Worm (Caenorhabditis elegans) whole organism, L3 larva: ENCODE measurements around the gene M18.6.

Source experiments
- ZK546.5 ChIP-seq: sonication (generic microtip); optimal IDR thresholded peaks from 2 replicates; lab custom pipeline; 2017; ENCODE audit warnings: missing biosample characterization, missing genetic modification characterization
- aly-2 ChIP-seq: fragments of 150-350 bp; optimal IDR thresholded peaks from 2 replicates; lab custom pipeline; 2014; ENCODE audit warnings: missing biosample characterization, missing genetic modification characterization
- ama-1 ChIP-seq: fragments of 150-350 bp; optimal IDR thresholded peaks from 2 replicates; lab custom pipeline; 2018
- ceh-16 ChIP-seq: sonication (generic microtip); optimal IDR thresholded peaks from 2 replicates; lab custom pipeline; 2017; ENCODE audit warnings: missing biosample characterization, missing genetic modification characterization
- ceh-28 ChIP-seq: fragments of 150-350 bp; optimal IDR thresholded peaks from 2 replicates; lab custom pipeline; 2014; ENCODE audit warnings: missing biosample characterization, missing genetic modification reagents, missing genetic modification characterization
- ceh-82 ChIP-seq: fragments of 150-350 bp; optimal IDR thresholded peaks from 2 replicates; lab custom pipeline; 2014; ENCODE audit warnings: missing biosample characterization, missing genetic modification characterization
- ceh-9 ChIP-seq: sonication (generic microtip); optimal IDR thresholded peaks from 2 replicates; lab custom pipeline; 2018; ENCODE audit warnings: missing biosample characterization, missing genetic modification characterization
- daf-12 ChIP-seq: fragments of 150-350 bp; optimal IDR thresholded peaks from 2 replicates; lab custom pipeline; 2014; ENCODE audit warnings: missing biosample characterization, missing genetic modification reagents, missing genetic modification characterization
- egl-5 ChIP-seq: fragments of 150-350 bp; optimal IDR thresholded peaks from 2 replicates; lab custom pipeline; 2017; ENCODE audit warnings: missing biosample characterization, missing genetic modification reagents, missing genetic modification characterization, inconsistent platforms
- elt-2 ChIP-seq: sonication (generic microtip); optimal IDR thresholded peaks from 2 replicates; lab custom pipeline; 2016; ENCODE audit warnings: missing genetic modification reagents, mild to moderate bottlenecking, missing genetic modification characterization, missing compliant biosample characterization
- eor-1 ChIP-seq, 2 experiments: fragments of 150-350 bp; optimal IDR thresholded peaks; 2 replicates each; lab custom pipeline; 2014 to 2018; ENCODE audit warnings: missing biosample characterization in 2 of 2, missing genetic modification characterization in 2 of 2
- fkh-10 ChIP-seq: sonication (generic microtip); optimal IDR thresholded peaks from 2 replicates; lab custom pipeline; 2017; ENCODE audit warnings: missing biosample characterization, missing genetic modification reagents, missing genetic modification characterization
- fos-1 ChIP-seq: fragments of 150-350 bp; optimal IDR thresholded peaks from 2 replicates; lab custom pipeline; 2014; ENCODE audit warnings: missing biosample characterization, missing genetic modification characterization
- hmg-11 ChIP-seq: sonication (generic microtip); optimal IDR thresholded peaks from 2 replicates; lab custom pipeline; 2016; ENCODE audit warnings: missing genetic modification characterization, missing compliant biosample characterization
- lin-15B ChIP-seq: fragments of 150-350 bp; optimal IDR thresholded peaks from 2 replicates; lab custom pipeline; 2014; ENCODE audit warnings: missing biosample characterization, missing genetic modification characterization
- lin-39 ChIP-seq: fragments of 150-350 bp; optimal IDR thresholded peaks from 2 replicates; lab custom pipeline; 2018; ENCODE audit warnings: missing biosample characterization, missing genetic modification reagents, missing genetic modification characterization
- lsy-12 ChIP-seq: sonication (generic microtip); optimal IDR thresholded peaks from 2 replicates; lab custom pipeline; 2016; ENCODE audit warnings: mild to moderate bottlenecking, missing genetic modification characterization, missing compliant biosample characterization
- mdl-1 ChIP-seq: fragments of 150-350 bp; optimal IDR thresholded peaks from 2 replicates; lab custom pipeline; 2014; ENCODE audit warnings: missing biosample characterization, missing genetic modification characterization
- nfya-1 ChIP-seq: sonication (generic microtip); optimal IDR thresholded peaks from 2 replicates; lab custom pipeline; 2017; ENCODE audit warnings: missing genetic modification characterization, mild to moderate bottlenecking, missing compliant biosample characterization, antibody characterized with exemption, moderate library complexity; ENCODE audit not compliant: insufficient read depth
- nhr-11 ChIP-seq: fragments of 150-350 bp; optimal IDR thresholded peaks from 2 replicates; lab custom pipeline; 2014; ENCODE audit warnings: missing biosample characterization, missing genetic modification characterization
- nhr-28 ChIP-seq: fragments of 150-350 bp; optimal IDR thresholded peaks from 2 replicates; lab custom pipeline; 2014; ENCODE audit warnings: missing biosample characterization, missing genetic modification characterization
- nhr-43 ChIP-seq: sonication (generic microtip); optimal IDR thresholded peaks from 2 replicates; lab custom pipeline; 2016; ENCODE audit warnings: mild to moderate bottlenecking, missing genetic modification characterization, missing compliant biosample characterization; ENCODE audit not compliant: poor library complexity, severe bottlenecking
- nhr-67 ChIP-seq: fragments of 150-350 bp; optimal IDR thresholded peaks from 2 replicates; lab custom pipeline; 2014; ENCODE audit warnings: missing biosample characterization, missing genetic modification characterization
- pha-4 ChIP-seq: fragments of 150-350 bp; optimal IDR thresholded peaks from 2 replicates; lab custom pipeline; 2014; ENCODE audit warnings: missing biosample characterization, missing genetic modification reagents, missing genetic modification characterization
- pqm-1 ChIP-seq: fragments of 150-350 bp; optimal IDR thresholded peaks from 2 replicates; lab custom pipeline; 2017; ENCODE audit warnings: missing biosample characterization, missing genetic modification characterization, inconsistent platforms
- unc-39 ChIP-seq: sonication (generic microtip); optimal IDR thresholded peaks from 4 replicates; lab custom pipeline; 2017; ENCODE audit warnings: missing biosample characterization, missing genetic modification characterization
- unc-62 ChIP-seq: fragments of 150-350 bp; sonication (generic microtip); optimal IDR thresholded peaks from 4 replicates; lab custom pipeline; 2014; ENCODE audit warnings: missing biosample characterization, missing genetic modification reagents, missing genetic modification characterization
- zag-1 ChIP-seq: fragments of 150-350 bp; optimal IDR thresholded peaks from 2 replicates; lab custom pipeline; 2014; ENCODE audit warnings: missing biosample characterization, missing genetic modification characterization
- ztf-11 ChIP-seq: fragments of 150-350 bp; optimal IDR thresholded peaks from 2 replicates; lab custom pipeline; 2014; ENCODE audit warnings: missing biosample characterization, missing genetic modification characterization
- ztf-4 ChIP-seq: fragments of 150-350 bp; optimal IDR thresholded peaks from 2 replicates; lab custom pipeline; 2014; ENCODE audit warnings: missing biosample characterization, missing genetic modification characterization

Gene M18.6

DNA sequence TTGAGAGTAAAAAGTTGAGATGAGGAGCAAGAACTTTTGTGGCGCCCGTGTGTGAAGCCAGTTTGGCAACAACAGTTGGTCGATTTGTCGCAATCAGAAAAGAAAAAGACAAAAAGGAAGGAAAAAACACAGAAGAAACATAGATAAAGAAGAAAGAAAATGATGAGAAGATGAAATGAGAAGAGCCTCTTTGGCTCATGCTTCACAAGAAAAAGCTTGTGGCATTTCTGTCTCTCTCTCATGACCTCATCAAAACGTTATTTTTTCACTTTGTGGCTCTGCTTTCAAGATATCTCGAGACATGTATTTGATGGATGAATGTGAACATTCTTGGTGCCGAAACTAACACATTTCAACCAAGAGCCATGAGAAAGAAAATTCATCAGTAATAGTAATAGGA is 8.1 kb upstream of the M18.6 start:
- no peak for TF ChIP-seq nhr-67 (tag; lab: Kevin White, UChicago)
- TF ChIP-seq hmg-11 (tag; lab: Kevin White, UChicago): no peak
- peak; percentile 17 for TF ChIP-seq nfya-1 (tag; lab: Kevin White, UChicago)
- TF ChIP-seq egl-5 (tag; lab: Kevin White, UChicago): peak; percentile 43
- no peak for TF ChIP-seq ceh-28 (tag; lab: Kevin White, UChicago)
- no peak for TF ChIP-seq aly-2 (tag; lab: Kevin White, UChicago)

DNA sequence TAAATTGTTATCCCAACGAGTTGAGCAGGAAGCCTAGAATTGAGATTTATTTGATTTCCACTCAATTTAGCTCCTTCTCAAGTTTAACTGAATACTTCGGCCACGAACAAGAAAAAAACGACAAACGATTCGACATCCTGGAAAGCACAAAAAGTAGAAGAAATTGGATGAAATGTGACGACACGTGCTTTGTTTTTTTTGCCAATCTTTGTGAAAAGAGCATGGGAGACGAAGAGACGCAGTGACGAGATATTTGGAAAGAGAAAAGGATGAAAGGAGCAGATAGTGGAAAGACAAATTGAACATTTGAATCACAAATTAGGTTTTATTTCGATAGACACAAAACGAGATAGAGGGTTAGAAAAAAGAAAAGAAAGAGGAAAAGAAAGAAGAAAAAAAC is 6.6 kb upstream of the M18.6 start:
- no peak for TF ChIP-seq ZK546.5 (tag; lab: Kevin White, UChicago)
- no peak for TF ChIP-seq pha-4 (tag; lab: Kevin White, UChicago)
- TF ChIP-seq nfya-1 (tag; lab: Kevin White, UChicago): peak; percentile 17
- TF ChIP-seq fkh-10 (GFP tag; lab: Kevin White, UChicago): peak; percentile 81
- TF ChIP-seq aly-2 (tag; lab: Kevin White, UChicago): no peak
- TF ChIP-seq, all 47 proteins: peak for 2

DNA sequence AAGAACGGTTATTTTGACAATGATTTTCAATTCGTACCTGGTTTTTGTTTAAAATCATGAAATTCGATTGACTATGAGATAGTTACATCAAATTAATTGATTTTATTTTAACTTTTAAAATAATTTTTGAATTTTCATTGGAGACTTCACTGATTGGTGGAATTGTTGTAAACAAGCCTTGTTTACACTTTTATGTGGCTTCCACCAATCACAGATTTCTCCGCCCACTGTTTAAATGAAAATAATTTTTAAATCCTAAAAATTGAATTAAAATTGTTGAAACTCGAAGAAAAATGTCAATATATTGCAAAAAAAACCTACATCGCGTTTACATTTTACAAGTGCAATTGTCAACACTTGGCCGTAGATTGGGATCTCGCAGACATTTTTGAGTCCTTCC is 574 bp upstream of the M18.6 start:
- TF ChIP-seq nfya-1 (tag; lab: Kevin White, UChicago) (peak; percentile 97), ztf-4 (tag; lab: Kevin White, UChicago) (no peak), nhr-43 (tag; lab: Kevin White, UChicago) (no peak), fos-1 (no peak), pha-4 (tag; lab: Kevin White, UChicago) (no peak)

DNA sequence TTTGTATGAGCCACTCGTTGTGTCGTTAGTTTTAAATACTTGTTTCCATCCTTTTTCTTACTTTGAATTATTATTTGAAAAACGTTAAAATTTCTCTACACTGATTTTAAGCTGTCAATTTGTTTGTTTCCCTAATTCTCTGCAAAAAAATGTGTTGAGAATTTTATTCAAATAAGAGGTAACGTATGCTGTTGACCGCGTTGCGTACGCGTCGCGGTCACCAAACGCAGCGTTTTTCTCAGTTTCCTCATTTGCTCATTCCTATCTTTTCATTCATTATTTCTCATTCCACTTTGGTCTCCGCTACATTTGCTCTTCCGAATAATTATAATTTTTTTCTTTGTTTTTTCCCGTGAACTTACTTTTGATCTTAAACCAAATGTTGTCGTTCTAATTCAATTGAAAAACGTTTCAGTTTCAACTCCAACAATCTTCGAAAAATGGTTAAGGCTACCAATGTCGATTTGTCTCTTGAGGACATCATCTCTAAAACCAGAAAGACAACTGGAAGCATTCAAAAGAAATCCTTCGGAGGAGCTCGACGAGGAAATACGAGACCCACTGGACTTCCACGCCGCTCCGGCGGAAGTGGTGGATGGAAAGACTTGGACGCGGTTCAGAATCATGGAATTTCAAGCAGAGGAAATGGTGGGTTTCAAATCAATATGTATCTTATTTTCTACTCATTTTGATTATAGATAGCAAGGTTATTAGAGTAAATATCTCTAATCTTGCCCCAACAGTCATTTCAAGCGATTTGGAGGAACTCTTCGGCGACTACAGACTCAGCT is 2.0 kb downstream of the M18.6 start, which contains the start of gene aly-3:
TSS of gene aly-3 (plus strand) at position 409 of the 791 bp plus-strand sequence.
- TF ChIP-seq lin-39 (tag; lab: Kevin White, UChicago) (peak; percentile 9), nfya-1 (tag; lab: Kevin White, UChicago) (peak; percentile 63), elt-2 (tag; lab: Kevin White, UChicago) (peak; percentile 4), ceh-16 (no peak), hmg-11 (tag; lab: Kevin White, UChicago) (peak; percentile 34), pha-4 (tag; lab: Kevin White, UChicago) (peak; percentile 59), ama-1 (lab: Kevin White, UChicago) (peak; percentile 15), egl-5 (tag; lab: Kevin White, UChicago) (no peak), nhr-11 (no peak), lin-15B (peak; percentile 13)
- TF ChIP-seq, all 47 proteins: peak for 7

DNA sequence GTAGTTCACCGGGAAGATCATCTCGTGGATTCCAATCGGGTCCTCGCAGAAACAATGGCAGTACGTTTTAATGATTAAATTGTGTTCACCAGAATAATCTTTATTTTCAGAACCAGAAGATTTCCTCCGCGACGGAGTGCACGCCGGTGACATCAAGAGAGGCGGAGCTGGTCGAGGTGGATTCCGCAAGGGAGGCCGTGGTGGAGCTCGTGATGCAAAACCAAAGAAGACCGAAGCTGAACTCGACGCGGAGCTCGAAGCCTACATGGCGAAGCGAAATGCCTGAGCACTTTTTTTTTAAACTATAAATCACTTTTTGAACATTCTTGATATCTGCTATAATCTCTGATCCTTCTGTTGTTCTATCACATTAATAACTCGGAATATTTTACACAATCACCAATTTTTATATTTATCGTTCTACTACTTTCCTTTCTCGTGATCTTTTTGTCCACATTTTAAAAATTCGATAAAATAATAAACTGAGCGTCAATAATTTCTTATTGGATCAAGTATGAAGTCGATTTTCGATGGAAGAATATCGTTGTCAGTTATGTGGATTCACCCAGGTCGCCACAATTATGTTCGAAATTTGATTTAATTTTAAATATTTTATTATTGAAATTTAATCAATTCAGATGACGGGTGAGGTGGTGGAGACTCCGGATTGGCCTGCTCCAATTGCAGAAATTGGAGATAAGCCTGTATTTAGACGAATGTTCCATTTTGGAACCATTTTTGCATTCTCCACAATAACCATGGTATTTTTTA is 3.4 kb downstream of the M18.6 start, which contains the start of gene dhhc-6:
TSS of gene dhhc-6 (plus strand) at position 639 of the 771 bp plus-strand sequence.
- no peak for TF ChIP-seq lsy-12 (tag; lab: Kevin White, UChicago)
- no peak for TF ChIP-seq mdl-1 (tag; lab: Kevin White, UChicago)
- TF ChIP-seq unc-39 (tag; lab: Kevin White, UChicago): no peak
- TF ChIP-seq ama-1 (lab: Kevin White, UChicago): no peak
- no peak for TF ChIP-seq ztf-11
- no peak for TF ChIP-seq ceh-28 (tag; lab: Kevin White, UChicago)
- no peak for TF ChIP-seq eor-1 (tag; optimal IDR thresholded peaks at IDR 0.05; lab: Kevin White, UChicago)
- no peak for TF ChIP-seq fkh-10 (GFP tag; lab: Kevin White, UChicago)
- TF ChIP-seq pqm-1: no peak
- TF ChIP-seq ztf-4 (tag; lab: Kevin White, UChicago): no peak
- no peak for TF ChIP-seq zag-1
- TF ChIP-seq ceh-82: no peak
- TF ChIP-seq daf-12 (tag; lab: Kevin White, UChicago): no peak
- TF ChIP-seq ceh-9 (tag; lab: Kevin White, UChicago): no peak
- no peak for TF ChIP-seq nhr-43 (tag; lab: Kevin White, UChicago)
- no peak for TF ChIP-seq unc-62 (GFP tag; lab: Kevin White, UChicago)
- TF ChIP-seq nhr-28 (tag; lab: Kevin White, UChicago): no peak
